Fruit fly (Drosophila melanogaster): ENCODE measurements around the gene ome.
A peak's percentile ranks its signal among the peaks of the same experiment; 100 is the strongest.

Gene ome

dm6 chr3L:14755046-14755643 lies 82.5 kb downstream of the ome start (continued):
- TF ChIP-seq sug (tag; optimal IDR thresholded peaks at IDR 0.05) (no peak), Scr (GFP tag; IDR thresholded peaks at IDR 0.05; ENCODE audit: partially characterized antibody) (0 out of 2 replicates have a peak, but pooled peaks have one; percentile 29), lilli (GFP tag; optimal IDR thresholded peaks at IDR 0.05) (no peak), pb (GFP tag; optimal IDR thresholded peaks at IDR 0.05) (no peak), CG17612 (GFP tag; IDR thresholded peaks at IDR 0.05) (no peak), Mrtf (GFP tag; IDR thresholded peaks at IDR 0.05) (no peak), CG6683 (GFP tag; optimal IDR thresholded peaks at IDR 0.05) (no peak), CG12942 (GFP tag; optimal IDR thresholded peaks at IDR 0.05) (no peak), YL-1 (GFP tag; optimal IDR thresholded peaks at IDR 0.05) (no peak), CG32532 (GFP tag; IDR thresholded peaks at IDR 0.05) (peak; percentile 17; the same call in 1 of the 2 replicates), CG14441 (GFP tag; IDR thresholded peaks at IDR 0.05) (no peak), ERR (GFP tag; optimal IDR thresholded peaks at IDR 0.05) (no peak), Vsx1 (GFP tag; optimal IDR thresholded peaks at IDR 0.05) (no peak), wdn (GFP tag; IDR thresholded peaks at IDR 0.05) (no peak), CG6791 (GFP tag; IDR thresholded peaks at IDR 0.05; ENCODE audit: partially characterized antibody) (peak; percentile 44; the same call in 1 of the 3 replicates), Gug (GFP tag; IDR thresholded peaks at IDR 0.05) (no peak), CG1792 (GFP tag; optimal IDR thresholded peaks at IDR 0.05) (no peak), CG2116 (GFP tag; optimal IDR thresholded peaks at IDR 0.05) (peak; percentile 97), Opbp (GFP tag; IDR thresholded peaks at IDR 0.05; ENCODE audit: partially characterized antibody) (no peak), Elba2 (GFP tag; optimal IDR thresholded peaks at IDR 0.05) (no peak), H2.0 (GFP tag; IDR thresholded peaks at IDR 0.05) (no peak), D (optimal IDR thresholded peaks at IDR 0.05) (peak; percentile 69), D (GFP tag; optimal IDR thresholded peaks at IDR 0.05) (no peak), CG18476 (GFP tag; optimal IDR thresholded peaks at IDR 0.05) (no peak), unpg (GFP tag; optimal IDR thresholded peaks at IDR 0.05) (no peak), CG8478 (optimal IDR thresholded peaks at IDR 0.05) (no peak), nerfin-1 (tag; optimal IDR thresholded peaks at IDR 0.05) (peak; percentile 40), CkIIα-i1 (GFP tag; IDR thresholded peaks at IDR 0.05) (no peak), Fer1 (GFP tag; optimal IDR thresholded peaks at IDR 0.05) (peak; percentile 25), Atf6 (GFP tag; IDR thresholded peaks at IDR 0.05) (no peak), gsb-n (tag; optimal IDR thresholded peaks at IDR 0.05) (no peak), Gsc (GFP tag; IDR thresholded peaks at IDR 0.05) (no peak), abd-A (tag; optimal IDR thresholded peaks at IDR 0.05) (no peak), Kr (GFP tag; optimal IDR thresholded peaks at IDR 0.05) (peak; percentile 17), CG17568 (GFP tag; optimal IDR thresholded peaks at IDR 0.05) (no peak), al (GFP tag; IDR thresholded peaks at IDR 0.05) (no peak), CG11085 (GFP tag; IDR thresholded peaks at IDR 0.05) (no peak), da (GFP tag; optimal IDR thresholded peaks at IDR 0.05) (no peak), CG8765 (GFP tag; IDR thresholded peaks at IDR 0.05) (no peak), hth (optimal IDR thresholded peaks at IDR 0.05) (no peak), CG4360 (GFP tag; IDR thresholded peaks at IDR 0.05) (no peak), Hand (GFP tag; optimal IDR thresholded peaks at IDR 0.05) (peak; percentile 14), seq (GFP tag; IDR thresholded peaks at IDR 0.05) (peak; percentile 51; the same call in 1 of the 2 replicates), Fer3 (tag; optimal IDR thresholded peaks at IDR 0.05) (no peak), NC2β (GFP tag; optimal IDR thresholded peaks at IDR 0.05) (no peak), CG9817 (tag; optimal IDR thresholded peaks at IDR 0.05) (no peak), her (GFP tag; optimal IDR thresholded peaks at IDR 0.05) (no peak), HmgZ (tag; optimal IDR thresholded peaks at IDR 0.05) (no peak), trem (tag; optimal IDR thresholded peaks at IDR 0.05) (no peak)

Measured in whole organism, embryonic.